Fruit fly (Drosophila melanogaster): ENCODE data around the gene CG10588.

DNA sequence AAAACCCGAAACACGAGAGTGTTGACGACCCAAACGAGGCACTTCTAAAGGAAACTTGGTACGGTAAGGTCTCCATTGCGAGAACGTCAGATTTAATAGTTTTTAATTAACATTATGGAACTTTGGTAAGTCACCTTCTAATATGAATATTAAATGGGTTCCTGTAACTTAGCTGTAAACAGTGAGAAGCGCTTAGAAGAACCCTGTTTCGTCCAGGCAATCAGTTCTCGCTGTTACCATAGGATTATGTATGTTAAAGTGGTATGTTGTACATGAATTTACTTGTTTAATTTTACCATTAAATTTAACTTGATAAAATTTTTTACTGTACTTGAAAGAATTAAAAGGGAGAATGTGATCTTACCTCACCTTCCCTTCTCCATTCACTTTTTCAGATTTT lies 34.9 kb upstream of the CG10588 start:
- TF ChIP-seq CG12605 (GFP tag; IDR thresholded peaks at IDR 0.05): no peak
- no peak for TF ChIP-seq CG10348 (GFP tag; IDR thresholded peaks at IDR 0.05)
- TF ChIP-seq Ets98B (GFP tag; IDR thresholded peaks at IDR 0.05): no peak
- TF ChIP-seq Snoo (tag; optimal IDR thresholded peaks at IDR 0.05): no peak
- TF ChIP-seq Pif1A (GFP tag; optimal IDR thresholded peaks at IDR 0.05): no peak

Data from whole organism, pupa.